Worm (Caenorhabditis elegans): ENCODE measurements around the gene F52C6.3.

- TF ChIP-seq pax-3 (tag; optimal IDR thresholded peaks at IDR 0.05) (no peak), ama-1 (optimal IDR thresholded peaks at IDR 0.05) (no peak), nhr-28 (tag; optimal IDR thresholded peaks at IDR 0.05) (no peak), dpl-1 (GFP tag; optimal IDR thresholded peaks at IDR 0.05) (no peak), nhr-84 (tag; optimal IDR thresholded peaks at IDR 0.05) (no peak), hpl-2 (GFP tag; optimal IDR thresholded peaks at IDR 0.05) (no peak), ceh-8 (GFP tag; optimal IDR thresholded peaks at IDR 0.05) (no peak), snpc-4 (tag; optimal IDR thresholded peaks at IDR 0.05) (no peak), ztf-4 (tag; optimal IDR thresholded peaks at IDR 0.05) (no peak), alr-1 (tag; optimal IDR thresholded peaks at IDR 0.05; ENCODE audit: borderline replicate concordance) (no peak)
These were observed 19.5 kb upstream of the F52C6.3 start, which contains the start of gene math-22 for ce11 chrII:1905104-1905503.
